Fruit fly (Drosophila melanogaster): ENCODE data around the gene CG4045.
A peak's percentile ranks its signal among the peaks of the same experiment; 100 is the strongest.

CG4045 gene

dm6 chrX:2071878-2072817 lies 3.6 kb downstream of the CG4045 start, which contains the start of gene Rtca (continued):
- peak; percentile 90 for TF ChIP-seq pdm3 (GFP tag; optimal IDR thresholded peaks at IDR 0.05)
- peak; percentile 87 for TF ChIP-seq vri (GFP tag; optimal IDR thresholded peaks at IDR 0.05)
- peak; percentile 86 for TF ChIP-seq CG11762 (GFP tag; optimal IDR thresholded peaks at IDR 0.05; ENCODE audit: insufficient read depth)
- peak; percentile 91 for TF ChIP-seq topi (GFP tag; optimal IDR thresholded peaks at IDR 0.05)
- TF ChIP-seq Eip93F (GFP tag; optimal IDR thresholded peaks at IDR 0.05), result no peak
- TF ChIP-seq CG3919 (GFP tag; optimal IDR thresholded peaks at IDR 0.05), result peak; percentile 88
- peak; percentile 86 for TF ChIP-seq CG15336 (GFP tag; IDR thresholded peaks at IDR 0.05)
- TF ChIP-seq Ets21C (GFP tag; optimal IDR thresholded peaks at IDR 0.05), result peak; percentile 80
- peak; percentile 86 for TF ChIP-seq CG3032 (tag; optimal IDR thresholded peaks at IDR 0.05)
- TF ChIP-seq Sox14 (GFP tag; optimal IDR thresholded peaks at IDR 0.05), result peak; percentile 91

- no peak for TF ChIP-seq CG8632 (GFP tag; optimal IDR thresholded peaks at IDR 0.05)
- TF ChIP-seq Hr39 (GFP tag; optimal IDR thresholded peaks at IDR 0.05), result peak; percentile 43
- TF ChIP-seq Eip78C (GFP tag), result peak; percentile 67
- no peak for TF ChIP-seq CG1621 (tag; optimal IDR thresholded peaks at IDR 0.05)
- TF ChIP-seq CG3032 (tag; optimal IDR thresholded peaks at IDR 0.05), result peak; percentile 35
- TF ChIP-seq CG32006 (GFP tag; optimal IDR thresholded peaks at IDR 0.05), result peak; percentile 74
- TF ChIP-seq CG6276 (GFP tag; optimal IDR thresholded peaks at IDR 0.05), result peak; percentile 68
- no peak for TF ChIP-seq CG6792 (GFP tag; optimal IDR thresholded peaks at IDR 0.05)
- TF ChIP-seq OdsH (GFP tag; optimal IDR thresholded peaks at IDR 0.05), result no peak
- no peak for TF ChIP-seq CG34406 (GFP tag; optimal IDR thresholded peaks at IDR 0.05)
- TF ChIP-seq pdm3 (GFP tag; optimal IDR thresholded peaks at IDR 0.05), result peak; percentile 34
- no peak for TF ChIP-seq Blimp-1 (GFP tag; optimal IDR thresholded peaks at IDR 0.05)
- peak; percentile 23 for TF ChIP-seq CG31627 (GFP tag; optimal IDR thresholded peaks at IDR 0.05)
- TF ChIP-seq CG9139 (GFP tag; optimal IDR thresholded peaks at IDR 0.05), result peak; percentile 20
- peak; percentile 63 for TF ChIP-seq CG3919 (GFP tag; optimal IDR thresholded peaks at IDR 0.05)
- TF ChIP-seq CG8119 (GFP tag; IDR thresholded peaks at IDR 0.05), result peak; percentile 57; the same call in 2 of the 3 replicates
- no peak for TF ChIP-seq CG6854 (GFP tag; optimal IDR thresholded peaks at IDR 0.05)
- no peak for TF ChIP-seq spab (GFP tag; optimal IDR thresholded peaks at IDR 0.05)
- TF ChIP-seq Hr4 (GFP tag; optimal IDR thresholded peaks at IDR 0.05), result no peak
- TF ChIP-seq acj6 (GFP tag; optimal IDR thresholded peaks at IDR 0.05), result peak; percentile 36
- peak; percentile 62 for TF ChIP-seq Gug (GFP tag; IDR thresholded peaks at IDR 0.05)
- peak; percentile 47 for TF ChIP-seq Eip75B (GFP tag; optimal IDR thresholded peaks at IDR 0.05)
- no peak for TF ChIP-seq fd85E (GFP tag; optimal IDR thresholded peaks at IDR 0.05)
- no peak for TF ChIP-seq CG16779 (tag; optimal IDR thresholded peaks at IDR 0.05)
- TF ChIP-seq Smox (GFP tag; optimal IDR thresholded peaks at IDR 0.05), result no peak
- no peak for TF ChIP-seq CG4318 (GFP tag; optimal IDR thresholded peaks at IDR 0.05)
- TF ChIP-seq CG8319 (GFP tag; optimal IDR thresholded peaks at IDR 0.05), result peak; percentile 5
- TF ChIP-seq eg (GFP tag; IDR thresholded peaks at IDR 0.05), result peak; percentile 82
- peak; percentile 50 for TF ChIP-seq CG7368 (GFP tag; optimal IDR thresholded peaks at IDR 0.05)
- TF ChIP-seq net (GFP tag; optimal IDR thresholded peaks at IDR 0.05), result peak; percentile 42
- TF ChIP-seq vri (GFP tag; optimal IDR thresholded peaks at IDR 0.05), result no peak
- TF ChIP-seq CG15336 (GFP tag; IDR thresholded peaks at IDR 0.05), result peak; percentile 73
- peak; percentile 30 for TF ChIP-seq dac (GFP tag; optimal IDR thresholded peaks at IDR 0.05)
- no peak for TF ChIP-seq CG11294 (GFP tag; IDR thresholded peaks at IDR 0.05)
- no peak for TF ChIP-seq Eip93F (GFP tag; optimal IDR thresholded peaks at IDR 0.05)
- TF ChIP-seq Hr38 (GFP tag; optimal IDR thresholded peaks at IDR 0.05), result no peak
- no peak for TF ChIP-seq Met (GFP tag; optimal IDR thresholded peaks at IDR 0.05)
- peak; percentile 2 for TF ChIP-seq lz (GFP tag; optimal IDR thresholded peaks at IDR 0.05)
- TF ChIP-seq CG10669 (GFP tag; optimal IDR thresholded peaks at IDR 0.05), result peak; percentile 38
- TF ChIP-seq CG6163 (GFP tag; IDR thresholded peaks at IDR 0.05), result peak; percentile 58; the same call in 1 of the 3 replicates
- peak; percentile 22 for TF ChIP-seq Ets96B (tag; optimal IDR thresholded peaks at IDR 0.05)
- TF ChIP-seq svp (GFP tag), result peak; percentile 82
- TF ChIP-seq esn (GFP tag; optimal IDR thresholded peaks at IDR 0.05), result peak; percentile 12
- no peak for TF ChIP-seq salr (GFP tag; optimal IDR thresholded peaks at IDR 0.05)
Measured at dm6 chrX:2070708-2071063, 5.0 kb downstream of the CG4045 start.

Data from whole organism, prepupa.